Fruit fly (Drosophila melanogaster) whole organism, embryonic: Measurements from ENCODE around the gene RapGAP1.

Experiments
- Adf1 ChIP-seq: fragments of 200-800 bp; sonication (Bioruptor generic); IDR thresholded peaks from 2 replicates; pipeline ENCODE4 v1.3.6; 2022; ENCODE audit warnings: missing biosample characterization, missing genetic modification characterization
- Antp ChIP-seq: fragments of 200-800 bp; sonication (Bioruptor generic); optimal IDR thresholded peaks from 3 replicates; lab custom pipeline; 2016; ENCODE audit warnings: missing biosample characterization, missing genetic modification characterization
- Awh ChIP-seq: fragments of 200-800 bp; sonication (Bioruptor generic); IDR thresholded peaks from 2 replicates; pipeline ENCODE4, ENCODE4 v1.3.6; 2022; ENCODE audit warnings: missing biosample characterization, missing genetic modification characterization
- Bgb ChIP-seq: fragments of 200-800 bp; sonication (Bioruptor generic); IDR thresholded peaks from 2 replicates; pipeline ENCODE4 v1.3.6; 2022; ENCODE audit warnings: missing biosample characterization, missing genetic modification characterization; ENCODE audit not compliant: partially characterized antibody
- CG1024 ChIP-seq: fragments of 200-800 bp; sonication (Bioruptor generic); IDR thresholded peaks from 2 replicates; pipeline ENCODE4 v1.3.6; 2022; ENCODE audit warnings: missing biosample characterization, missing genetic modification characterization
- CG12744 ChIP-seq: fragments of 200-800 bp; sonication (Bioruptor generic); optimal IDR thresholded peaks from 2 replicates; lab custom pipeline; 2016; ENCODE audit warnings: missing biosample characterization, missing genetic modification characterization
- CG13775 ChIP-seq: fragments of 200-800 bp; sonication (Bioruptor generic); optimal IDR thresholded peaks from 3 replicates; lab custom pipeline; 2017; ENCODE audit warnings: missing biosample characterization, mild to moderate bottlenecking, missing genetic modification characterization
- CG14441 ChIP-seq: fragments of 200-800 bp; sonication (Bioruptor generic); IDR thresholded peaks from 2 replicates; pipeline ENCODE4 v1.3.6; 2022; ENCODE audit warnings: missing biosample characterization, missing genetic modification characterization
- CG14860 ChIP-seq: fragments of 200-800 bp; sonication (Bioruptor generic); IDR thresholded peaks from 3 replicates; pipeline ENCODE4 v1.3.6; 2022; ENCODE audit warnings: missing biosample characterization, missing genetic modification characterization; ENCODE audit not compliant: partially characterized antibody
- CG15696 ChIP-seq: fragments of 200-800 bp; sonication (Bioruptor generic); optimal IDR thresholded peaks from 2 replicates; lab custom pipeline; 2019; ENCODE audit warnings: missing biosample characterization, mild to moderate bottlenecking, missing genetic modification characterization, moderate library complexity
- CG17359 ChIP-seq: fragments of 200-800 bp; sonication (Bioruptor generic); optimal IDR thresholded peaks from 3 replicates; lab custom pipeline; 2018; ENCODE audit warnings: missing biosample characterization, mild to moderate bottlenecking, missing genetic modification characterization, moderate library complexity
- CG17361 ChIP-seq: fragments of 200-800 bp; sonication (Bioruptor generic); IDR thresholded peaks from 3 replicates; pipeline ENCODE4 v1.3.6; 2022; ENCODE audit warnings: missing biosample characterization, missing genetic modification characterization
- CG17385 ChIP-seq: fragments of 200-800 bp; sonication (Bioruptor generic); optimal IDR thresholded peaks from 3 replicates; lab custom pipeline; 2018; ENCODE audit warnings: missing biosample characterization, mild to moderate bottlenecking, missing genetic modification characterization
- CG2889 ChIP-seq: fragments of 200-800 bp; sonication (Bioruptor generic); IDR thresholded peaks from 3 replicates; pipeline ENCODE4 v1.3.6; 2022; ENCODE audit warnings: missing biosample characterization, missing genetic modification characterization
- CG32532 ChIP-seq: fragments of 200-800 bp; sonication (Bioruptor generic); IDR thresholded peaks from 2 replicates; pipeline ENCODE4 v1.3.6; 2022; ENCODE audit warnings: missing biosample characterization, missing genetic modification characterization
- CG34224 ChIP-seq: fragments of 200-800 bp; sonication (Bioruptor generic); IDR thresholded peaks from 3 replicates; pipeline ENCODE4 v1.3.6; 2022; ENCODE audit warnings: missing biosample characterization, missing genetic modification characterization; ENCODE audit not compliant: partially characterized antibody
- CG4707 ChIP-seq: fragments of 200-800 bp; sonication (Bioruptor generic); optimal IDR thresholded peaks from 2 replicates; lab custom pipeline; 2018; ENCODE audit warnings: missing biosample characterization, mild to moderate bottlenecking, missing genetic modification characterization, moderate library complexity
- CG7556 ChIP-seq: fragments of 200-800 bp; sonication (Bioruptor generic); optimal IDR thresholded peaks from 2 replicates; lab custom pipeline; 2017; ENCODE audit warnings: missing biosample characterization, mild to moderate bottlenecking, missing genetic modification characterization
- D19A ChIP-seq: fragments of 200-800 bp; optimal IDR thresholded peaks from 3 replicates; lab custom pipeline; 2019; ENCODE audit warnings: missing biosample characterization, mild to moderate bottlenecking, missing genetic modification characterization, moderate library complexity
- Dref ChIP-seq: fragments of 200-800 bp; sonication (Bioruptor generic); IDR thresholded peaks from 2 replicates; pipeline ENCODE4 v1.3.6; 2022; ENCODE audit warnings: missing biosample characterization, missing genetic modification characterization
- E2f1 ChIP-seq: fragments of 200-800 bp; sonication (Bioruptor generic); IDR thresholded peaks from 2 replicates; pipeline ENCODE4 v1.3.6; 2022; ENCODE audit warnings: missing biosample characterization, missing genetic modification characterization
- Ets65A ChIP-seq: fragments of 200-800 bp; sonication (Bioruptor generic); peaks from one replicate; lab custom pipeline; 2016; ENCODE audit warnings: missing biosample characterization, missing genetic modification characterization
- Hr3 ChIP-seq: fragments of 200-800 bp; sonication (Bioruptor generic); optimal IDR thresholded peaks from 3 replicates; lab custom pipeline; 2016; ENCODE audit warnings: missing biosample characterization, missing genetic modification characterization
- Hsf ChIP-seq: fragments of 200-800 bp; sonication (Bioruptor generic); optimal IDR thresholded peaks from 3 replicates; lab custom pipeline; 2016; ENCODE audit warnings: missing biosample characterization, missing genetic modification characterization
- Lpt ChIP-seq: fragments of >200 bp; optimal IDR thresholded peaks from 2 replicates; lab custom pipeline; 2018; ENCODE audit warnings: missing biosample characterization, missing genetic modification characterization
- NC2β ChIP-seq: fragments of 200-800 bp; sonication (Bioruptor generic); optimal IDR thresholded peaks from 2 replicates; lab custom pipeline; 2016; ENCODE audit warnings: missing biosample characterization, missing genetic modification characterization
- NfI ChIP-seq: fragments of 200-800 bp; sonication (Bioruptor generic); optimal IDR thresholded peaks from 3 replicates; lab custom pipeline; 2018; ENCODE audit warnings: missing biosample characterization, mild to moderate bottlenecking, missing genetic modification characterization, moderate library complexity
- Opbp ChIP-seq: fragments of 200-800 bp; sonication (Bioruptor generic); IDR thresholded peaks from 3 replicates; pipeline ENCODE4 v1.3.6; 2022; ENCODE audit warnings: missing biosample characterization, missing genetic modification characterization; ENCODE audit not compliant: partially characterized antibody
- Rfx ChIP-seq: fragments of 200-800 bp; sonication (Bioruptor generic); IDR thresholded peaks from 2 replicates; pipeline ENCODE4 v1.3.6; 2022; ENCODE audit warnings: missing biosample characterization, missing genetic modification characterization
- Spps ChIP-seq: fragments of 200-800 bp; sonication (Bioruptor generic); optimal IDR thresholded peaks from 2 replicates; lab custom pipeline; 2018; ENCODE audit warnings: missing biosample characterization, mild to moderate bottlenecking, missing genetic modification characterization
- Xrp1 ChIP-seq: fragments of 200-800 bp; sonication (Bioruptor generic); IDR thresholded peaks from 2 replicates; pipeline ENCODE4 v1.3.6; 2022; ENCODE audit warnings: missing biosample characterization, missing genetic modification characterization
- chif ChIP-seq, 2 experiments: fragments of 200-800 bp; sonication (Bioruptor generic); optimal IDR thresholded peaks; 3 replicates each; lab custom pipeline; 2016; ENCODE audit warnings: missing biosample characterization in 2 of 2, missing genetic modification characterization in 2 of 2
- dysf ChIP-seq: fragments of 200-800 bp; sonication (Bioruptor generic); IDR thresholded peaks from 3 replicates; pipeline ENCODE4 v1.3.6; 2022; ENCODE audit warnings: missing biosample characterization, missing genetic modification characterization
- eve ChIP-seq, 2 experiments: fragments of >200 bp; optimal IDR thresholded peaks; 2 replicates each; lab custom pipeline; 2017; ENCODE audit warnings: missing biosample characterization in 2 of 2, missing genetic modification characterization in 2 of 2
- fru ChIP-seq: fragments of >200 bp; optimal IDR thresholded peaks from 2 replicates; lab custom pipeline; 2017
- gcm2 ChIP-seq: fragments of 200-800 bp; sonication (Bioruptor generic); optimal IDR thresholded peaks from 2 replicates; lab custom pipeline; 2016; ENCODE audit warnings: missing biosample characterization, missing genetic modification characterization
- grau ChIP-seq: fragments of 200-800 bp; optimal IDR thresholded peaks from 3 replicates; lab custom pipeline; 2019; ENCODE audit warnings: missing biosample characterization, mild to moderate bottlenecking, missing genetic modification characterization, moderate library complexity
- grn ChIP-seq: fragments of 200-800 bp; sonication (Bioruptor generic); optimal IDR thresholded peaks from 3 replicates; lab custom pipeline; 2017; ENCODE audit warnings: missing biosample characterization, missing genetic modification characterization
- nerfin-1 ChIP-seq: fragments of 200-800 bp; sonication (Bioruptor generic); optimal IDR thresholded peaks from 3 replicates; lab custom pipeline; 2019; ENCODE audit warnings: missing biosample characterization, mild to moderate bottlenecking, missing genetic modification characterization, moderate library complexity
- nmo ChIP-seq: fragments of 200-800 bp; sonication (Bioruptor generic); optimal IDR thresholded peaks from 2 replicates; lab custom pipeline; 2018; ENCODE audit warnings: missing biosample characterization, mild to moderate bottlenecking, missing genetic modification characterization, moderate library complexity
- ranshi ChIP-seq: fragments of 200-800 bp; sonication (Bioruptor generic); IDR thresholded peaks from 2 replicates; pipeline ENCODE4 v1.3.6; 2022; ENCODE audit warnings: missing biosample characterization, missing genetic modification characterization
- sc ChIP-seq, 3 experiments: fragments of >200 bp in 2 of 3; fragments of 200-800 bp in 1 of 3; sonication (Bioruptor generic) in 1 of 3; optimal IDR thresholded peaks; 2 replicates in 2 of 3; 3 replicates in 1 of 3; lab custom pipeline; 2017; ENCODE audit warnings: mild to moderate bottlenecking in 1 of 3, missing biosample characterization in 1 of 3, missing genetic modification characterization in 1 of 3, missing genetic modification reagents in 1 of 3
- sd ChIP-seq: fragments of 200-800 bp; sonication (Bioruptor generic); optimal IDR thresholded peaks from 3 replicates; lab custom pipeline; 2018; ENCODE audit warnings: missing biosample characterization, mild to moderate bottlenecking, missing genetic modification characterization, moderate library complexity
- sens-2 ChIP-seq: fragments of 200-800 bp; sonication (Bioruptor generic); IDR thresholded peaks from 2 replicates; pipeline ENCODE4 v1.3.6; 2022; ENCODE audit warnings: missing biosample characterization, missing genetic modification characterization
- so ChIP-seq: fragments of 200-800 bp; sonication (Bioruptor generic); IDR thresholded peaks from 3 replicates; pipeline ENCODE4 v1.3.6; 2022; ENCODE audit warnings: missing biosample characterization, missing genetic modification characterization
- ssp ChIP-seq: fragments of 200-800 bp; sonication (Bioruptor generic); IDR thresholded peaks from 2 replicates; pipeline ENCODE4 v1.3.6; 2022; ENCODE audit warnings: missing biosample characterization, missing genetic modification characterization
- stwl ChIP-seq: fragments of 200-800 bp; sonication (Bioruptor generic); optimal IDR thresholded peaks from 3 replicates; lab custom pipeline; 2018; ENCODE audit warnings: missing biosample characterization, mild to moderate bottlenecking, missing genetic modification characterization, moderate library complexity
- tap ChIP-seq: fragments of 200-800 bp; optimal IDR thresholded peaks from 3 replicates; lab custom pipeline; 2019; ENCODE audit warnings: missing biosample characterization, mild to moderate bottlenecking, missing genetic modification characterization, moderate library complexity
- zen ChIP-seq: fragments of 200-800 bp; sonication (Bioruptor generic); optimal IDR thresholded peaks from 3 replicates; lab custom pipeline; 2018; ENCODE audit warnings: missing biosample characterization, mild to moderate bottlenecking, missing genetic modification characterization, moderate library complexity
- zfh1 ChIP-seq: fragments of 200-800 bp; sonication (Bioruptor generic); IDR thresholded peaks from 3 replicates; pipeline ENCODE4 v1.3.6; 2022; ENCODE audit warnings: missing biosample characterization, missing genetic modification characterization

The RapGAP1 gene

dm6 chr2L:7541047-7541726, 37.6 kb downstream of the RapGAP1 start (continued):
- TF ChIP-seq Antp (GFP tag; lab: Kevin White, UChicago) (no peak), gcm2 (no peak), Rfx (GFP tag; lab: Robert Waterston, UW) (peak; percentile 9; the same call in 1 of the 2 replicates), D19A (tag; lab: Kevin White, UChicago) (peak; percentile 35), Xrp1 (GFP tag; lab: Robert Waterston, UW) (peak; percentile 74), CG14441 (no peak), eve (GFP tag; optimal IDR thresholded peaks at IDR 0.05; lab: Kevin White, UChicago) (peak in 1 of 2 experiments; percentile 74), CG14860 (no peak), nmo (GFP tag; lab: Kevin White, UChicago) (peak; percentile 56), Dref (no peak), grau (peak; percentile 60), Opbp (GFP tag; lab: Robert Waterston, UW) (no peak), chif (GFP tag; optimal IDR thresholded peaks at IDR 0.05; lab: Kevin White, UChicago) (peak in 1 of 2 experiments; percentile 55), so (GFP tag; lab: Robert Waterston, UW) (0 out of 3 replicates have a peak, but pooled peaks have one; percentile 50), tap (peak; percentile 7), fru (lab: Kevin White, UChicago) (no peak), CG17385 (GFP tag; lab: Kevin White, UChicago) (peak; percentile 38), Bgb (GFP tag; lab: Robert Waterston, UW) (no peak), grn (no peak), CG15696 (tag; lab: Kevin White, UChicago) (peak; percentile 22), sens-2 (GFP tag; lab: Robert Waterston, UW) (no peak), E2f1 (GFP tag; lab: Robert Waterston, UW) (peak; percentile 41; the same call in 1 of the 2 replicates), CG2889 (GFP tag; lab: Robert Waterston, UW) (no peak), NC2β (GFP tag; lab: Kevin White, UChicago) (no peak), zfh1 (GFP tag; lab: Robert Waterston, UW) (peak; percentile 60; the same call in 2 of the 3 replicates), ranshi (GFP tag; lab: Robert Waterston, UW) (peak; percentile 39; the same call in 1 of the 2 replicates), CG34224 (GFP tag; lab: Robert Waterston, UW) (no peak), Hsf (peak; percentile 29), CG4707 (GFP tag; lab: Kevin White, UChicago) (no peak), CG17359 (tag; lab: Kevin White, UChicago) (peak; percentile 38), ssp (GFP tag; lab: Robert Waterston, UW) (peak; percentile 39), stwl (tag; lab: Kevin White, UChicago) (no peak), CG17361 (GFP tag; lab: Robert Waterston, UW) (peak; percentile 47; the same call in 1 of the 3 replicates), CG12744 (GFP tag; lab: Kevin White, UChicago) (no peak), CG13775 (peak; percentile 22), sc (optimal IDR thresholded peaks at IDR 0.05; lab: Kevin White, UChicago) (no peak), sc (GFP tag; optimal IDR thresholded peaks at IDR 0.05; lab: Kevin White, UChicago) (no peak), CG1024 (GFP tag; lab: Robert Waterston, UW) (no peak), dysf (GFP tag; lab: Robert Waterston, UW) (peak; percentile 48; the same call in 1 of the 3 replicates), Awh (GFP tag; lab: Robert Waterston, UW) (peak; percentile 60; the same call in 1 of the 2 replicates), CG7556 (GFP tag; lab: Kevin White, UChicago) (peak; percentile 44), Adf1 (no peak), Spps (tag; lab: Kevin White, UChicago) (peak; percentile 25), nerfin-1 (tag; lab: Kevin White, UChicago) (no peak), Lpt (GFP tag; lab: Kevin White, UChicago) (no peak), NfI (GFP tag; lab: Kevin White, UChicago) (no peak), Hr3 (peak; percentile 19), zen (tag; lab: Kevin White, UChicago) (peak; percentile 26), Ets65A (GFP tag; lab: Kevin White, UChicago) (peak; percentile 21), CG32532 (peak; percentile 37; the same call in 1 of the 2 replicates), sd (tag; lab: Kevin White, UChicago) (no peak)
